Worm (Caenorhabditis elegans) whole organism, L4 larva: ENCODE results near the gene C14A4.12.

ENCODE experiments used
- ama-1 ChIP-seq: fragments of 150-350 bp; optimal IDR thresholded peaks from 2 replicates; lab custom pipeline; 2014; ENCODE audit warnings: inconsistent platforms, mixed read lengths
- egl-43 ChIP-seq: fragments of 200-800 bp; sonication (Bioruptor generic); IDR thresholded peaks from 2 replicates; pipeline ENCODE4 v1.3.6; 2022; ENCODE audit warnings: missing genetic modification reagents, missing genetic modification characterization, missing compliant biosample characterization
- lim-7 ChIP-seq: fragments of 200-800 bp; sonication (Bioruptor generic); IDR thresholded peaks from 2 replicates; pipeline ENCODE4 v1.3.6; 2022; ENCODE audit warnings: missing genetic modification characterization, missing compliant biosample characterization
- skn-1 ChIP-seq: fragments of 150-350 bp; optimal IDR thresholded peaks from 2 replicates; lab custom pipeline; 2014; ENCODE audit warnings: missing biosample characterization, missing genetic modification characterization
- snpc-4 ChIP-seq: fragments of 150-350 bp; optimal IDR thresholded peaks from 2 replicates; lab custom pipeline; 2014; ENCODE audit warnings: missing biosample characterization, missing genetic modification characterization

- no peak for TF ChIP-seq egl-43 (GFP tag; lab: Robert Waterston, UW)
- no peak for TF ChIP-seq skn-1 (tag; lab: Kevin White, UChicago)
- no peak for TF ChIP-seq ama-1
- no peak for TF ChIP-seq lim-7 (GFP tag; lab: Robert Waterston, UW)
- no peak for TF ChIP-seq snpc-4 (tag; lab: Kevin White, UChicago)
Observed at ce11 chrII:10654435-10654834, 41.6 kb downstream of the C14A4.12 start.
